Fruit fly (Drosophila melanogaster) whole organism, pupa: ENCODE data around the gene Acbp1.

Source experiments
- CG10348 ChIP-seq: fragments of 200-800 bp; sonication (Bioruptor generic); IDR thresholded peaks from 2 replicates; pipeline ENCODE4 v1.3.6; 2022; ENCODE audit warnings: missing biosample characterization, missing genetic modification characterization
- CG12605 ChIP-seq: fragments of 200-800 bp; sonication (Bioruptor generic); IDR thresholded peaks from 2 replicates; pipeline ENCODE4 v1.3.6; 2022; ENCODE audit warnings: missing biosample characterization, missing genetic modification characterization
- CG13204 ChIP-seq: fragments of 200-800 bp; sonication (Bioruptor generic); optimal IDR thresholded peaks from 2 replicates; lab custom pipeline; 2018; ENCODE audit warnings: missing biosample characterization, mild to moderate bottlenecking, missing genetic modification characterization, moderate library complexity
- CG14655 ChIP-seq: fragments of 200-800 bp; sonication (Bioruptor generic); optimal IDR thresholded peaks from 3 replicates; lab custom pipeline; 2017; ENCODE audit warnings: mild to moderate bottlenecking, missing biosample characterization, missing genetic modification reagents, missing genetic modification characterization
- CG15710 ChIP-seq: fragments of 200-800 bp; sonication (Bioruptor generic); optimal IDR thresholded peaks from 2 replicates; lab custom pipeline; 2018; ENCODE audit warnings: missing biosample characterization, mild to moderate bottlenecking, missing genetic modification characterization, moderate library complexity
- CG17806 ChIP-seq: fragments of 200-800 bp; sonication (Bioruptor generic); optimal IDR thresholded peaks from 2 replicates; lab custom pipeline; 2018; ENCODE audit warnings: missing biosample characterization, mild to moderate bottlenecking, missing genetic modification characterization, moderate library complexity
- CG32121 ChIP-seq: fragments of 200-800 bp; sonication (Bioruptor generic); IDR thresholded peaks from 2 replicates; pipeline ENCODE4 v1.3.6; 2022; ENCODE audit warnings: missing biosample characterization, missing genetic modification characterization
- CG34367 ChIP-seq: fragments of 200-800 bp; sonication (Bioruptor generic); optimal IDR thresholded peaks from 2 replicates; lab custom pipeline; 2018; ENCODE audit warnings: missing biosample characterization, mild to moderate bottlenecking, missing genetic modification characterization
- CG4496 ChIP-seq: fragments of 200-800 bp; sonication (Bioruptor generic); IDR thresholded peaks from 3 replicates; pipeline ENCODE4 v1.3.6; 2022; ENCODE audit warnings: missing biosample characterization, missing genetic modification characterization
- CG8159 ChIP-seq: fragments of 200-800 bp; sonication (Bioruptor generic); optimal IDR thresholded peaks from 3 replicates; lab custom pipeline; 2018; ENCODE audit warnings: missing biosample characterization, mild to moderate bottlenecking, missing genetic modification characterization, moderate library complexity
- CG8301 ChIP-seq: fragments of 200-800 bp; sonication (Bioruptor generic); optimal IDR thresholded peaks from 2 replicates; lab custom pipeline; 2018; ENCODE audit warnings: missing biosample characterization, mild to moderate bottlenecking, missing genetic modification characterization
- CG9948 ChIP-seq: fragments of 200-800 bp; sonication (Bioruptor generic); optimal IDR thresholded peaks from 2 replicates; lab custom pipeline; 2018; ENCODE audit warnings: missing biosample characterization, mild to moderate bottlenecking, missing genetic modification characterization, moderate library complexity
- D1 ChIP-seq: fragments of 200-800 bp; sonication (Bioruptor generic); optimal IDR thresholded peaks from 2 replicates; lab custom pipeline; 2018; ENCODE audit warnings: missing biosample characterization, mild to moderate bottlenecking, missing genetic modification characterization, moderate library complexity
- EcR ChIP-seq: fragments of 200-800 bp; sonication (Bioruptor generic); optimal IDR thresholded peaks from 3 replicates; lab custom pipeline; 2019; ENCODE audit warnings: missing biosample characterization, missing genetic modification characterization, mild to moderate bottlenecking, moderate library complexity, missing genetic modification reagents
- Ets98B ChIP-seq: fragments of 200-800 bp; sonication (Bioruptor generic); IDR thresholded peaks from 2 replicates; pipeline ENCODE4 v1.3.6; 2022; ENCODE audit warnings: missing biosample characterization, missing genetic modification characterization
- Pif1A ChIP-seq: fragments of 200-800 bp; sonication (Bioruptor generic); optimal IDR thresholded peaks from 3 replicates; lab custom pipeline; 2016; ENCODE audit warnings: missing biosample characterization, missing genetic modification characterization
- Pif1B ChIP-seq: fragments of 200-800 bp; sonication (Bioruptor generic); optimal IDR thresholded peaks from 3 replicates; lab custom pipeline; 2016; ENCODE audit warnings: missing biosample characterization, missing genetic modification characterization
- Snoo ChIP-seq: fragments of 200-800 bp; sonication (Bioruptor generic); optimal IDR thresholded peaks from 3 replicates; lab custom pipeline; 2017; ENCODE audit warnings: missing biosample characterization, mild to moderate bottlenecking, missing genetic modification characterization, inconsistent platforms
- fd96Ca ChIP-seq: fragments of 200-800 bp; sonication (Bioruptor generic); IDR thresholded peaks from 3 replicates; pipeline ENCODE4 v1.3.6; 2022; ENCODE audit warnings: missing biosample characterization, missing genetic modification characterization
- gl ChIP-seq: fragments of 200-800 bp; sonication (Bioruptor generic); optimal IDR thresholded peaks from 2 replicates; lab custom pipeline; 2018; ENCODE audit warnings: missing biosample characterization, mild to moderate bottlenecking, missing genetic modification characterization
- rn ChIP-seq: fragments of 200-800 bp; sonication (Bioruptor generic); IDR thresholded peaks from 2 replicates; pipeline ENCODE4 v1.3.6; 2022; ENCODE audit warnings: missing biosample characterization, missing genetic modification characterization

Acbp1 gene

dm6 chr2L:8204996-8205567 lies 42.8 kb upstream of the Acbp1 start, which contains the start of gene SLC5A11:
Gene SLC5A11, minus strand, starts transcription at chr2L:8205132.
- TF ChIP-seq CG4496 (GFP tag; lab: Robert Waterston, UW) (peak; percentile 97), D1 (tag; lab: Kevin White, UChicago) (peak; percentile 95), CG8301 (tag; lab: Kevin White, UChicago) (peak; percentile 94), fd96Ca (GFP tag; lab: Robert Waterston, UW) (peak; percentile 87), CG17806 (tag; lab: Kevin White, UChicago) (peak; percentile 94), CG9948 (tag; lab: Kevin White, UChicago) (peak; percentile 90), Ets98B (GFP tag; lab: Robert Waterston, UW) (peak; percentile 97), CG15710 (tag; lab: Kevin White, UChicago) (peak; percentile 94), rn (peak; percentile 89), CG12605 (GFP tag; lab: Robert Waterston, UW) (peak; percentile 96), CG13204 (GFP tag; lab: Kevin White, UChicago) (peak; percentile 70), CG34367 (peak; percentile 83), CG10348 (GFP tag; lab: Robert Waterston, UW) (peak; percentile 92), CG8159 (tag; lab: Kevin White, UChicago) (peak; percentile 96), Pif1B (GFP tag; lab: Kevin White, UChicago) (peak; percentile 100), Pif1A (GFP tag; lab: Kevin White, UChicago) (peak; percentile 78), EcR (GFP tag; lab: Kevin White, UChicago) (peak; percentile 52), CG14655 (GFP tag; lab: Kevin White, UChicago) (peak; percentile 94), Snoo (tag; lab: Kevin White, UChicago) (peak; percentile 99), gl (tag; lab: Kevin White, UChicago) (peak; percentile 81), CG32121 (GFP tag; lab: Robert Waterston, UW) (peak; percentile 98)

dm6 chr2L:8204366-8204765 lies 42.1 kb upstream of the Acbp1 start:
- TF ChIP-seq CG9948 (tag; lab: Kevin White, UChicago) (no peak), CG12605 (GFP tag; lab: Robert Waterston, UW) (no peak), gl (tag; lab: Kevin White, UChicago) (peak; percentile 10)

dm6 chr2L:8203748-8204147 lies 41.5 kb upstream of the Acbp1 start:
- no peak for TF ChIP-seq CG13204 (GFP tag; lab: Kevin White, UChicago)
- no peak for TF ChIP-seq EcR (GFP tag; lab: Kevin White, UChicago)
- no peak for TF ChIP-seq CG8159 (tag; lab: Kevin White, UChicago)
- no peak for TF ChIP-seq CG8301 (tag; lab: Kevin White, UChicago)
- TF ChIP-seq CG34367: no peak
- TF ChIP-seq Pif1B (GFP tag; lab: Kevin White, UChicago): no peak
- TF ChIP-seq CG15710 (tag; lab: Kevin White, UChicago): no peak
- no peak for TF ChIP-seq Pif1A (GFP tag; lab: Kevin White, UChicago)
- TF ChIP-seq Ets98B (GFP tag; lab: Robert Waterston, UW): no peak
- TF ChIP-seq CG17806 (tag; lab: Kevin White, UChicago): no peak
- no peak for TF ChIP-seq CG12605 (GFP tag; lab: Robert Waterston, UW)
- no peak for TF ChIP-seq Snoo (tag; lab: Kevin White, UChicago)
- no peak for TF ChIP-seq CG14655 (GFP tag; lab: Kevin White, UChicago)
- TF ChIP-seq gl (tag; lab: Kevin White, UChicago): no peak
- no peak for TF ChIP-seq D1 (tag; lab: Kevin White, UChicago)
- TF ChIP-seq, all 21 proteins: peak for 0

dm6 chr2L:8202569-8202968 lies 40.3 kb upstream of the Acbp1 start:
- TF ChIP-seq CG4496 (GFP tag; lab: Robert Waterston, UW): 0 out of 3 replicates have a peak, but pooled peaks have one; percentile 36
- no peak; the same call in 1 of the 2 replicates for TF ChIP-seq Ets98B (GFP tag; lab: Robert Waterston, UW)
- peak; percentile 21 for TF ChIP-seq gl (tag; lab: Kevin White, UChicago)
- 0 out of 2 replicates have a peak, but pooled peaks have one; percentile 30 for TF ChIP-seq CG12605 (GFP tag; lab: Robert Waterston, UW)

- no peak for TF ChIP-seq CG14655 (GFP tag; lab: Kevin White, UChicago)
- no peak for TF ChIP-seq CG32121 (GFP tag; lab: Robert Waterston, UW)
- no peak for TF ChIP-seq CG17806 (tag; lab: Kevin White, UChicago)
- no peak for TF ChIP-seq fd96Ca (GFP tag; lab: Robert Waterston, UW)
- TF ChIP-seq CG9948 (tag; lab: Kevin White, UChicago): no peak
- no peak for TF ChIP-seq CG4496 (GFP tag; lab: Robert Waterston, UW)
- no peak for TF ChIP-seq Ets98B (GFP tag; lab: Robert Waterston, UW)
- TF ChIP-seq D1 (tag; lab: Kevin White, UChicago): no peak
- TF ChIP-seq CG15710 (tag; lab: Kevin White, UChicago): no peak
- TF ChIP-seq CG12605 (GFP tag; lab: Robert Waterston, UW): no peak
- TF ChIP-seq Snoo (tag; lab: Kevin White, UChicago): no peak
- no peak for TF ChIP-seq EcR (GFP tag; lab: Kevin White, UChicago)
- TF ChIP-seq gl (tag; lab: Kevin White, UChicago): no peak
- no peak for TF ChIP-seq CG8159 (tag; lab: Kevin White, UChicago)
- TF ChIP-seq CG10348 (GFP tag; lab: Robert Waterston, UW): no peak
Observed at dm6 chr2L:8198757-8199156, 36.5 kb upstream of the Acbp1 start, which contains the start of gene PGAP5. Gene PGAP5, plus strand, starts transcription at chr2L:8198882.
